Fruit fly (Drosophila melanogaster) whole organism, embryonic: ENCODE results near the gene GatB.

ENCODE experiments used
- Atf6 ChIP-seq: fragments of 200-800 bp; sonication (Bioruptor generic); IDR thresholded peaks from 2 replicates; pipeline ENCODE4 v1.3.6; 2022; ENCODE audit warnings: missing biosample characterization, missing genetic modification characterization
- B-H1 ChIP-seq: fragments of 200-800 bp; sonication (Bioruptor generic); IDR thresholded peaks from 3 replicates; pipeline ENCODE4 v1.3.6; 2022; ENCODE audit warnings: missing biosample characterization, missing genetic modification characterization
- B-H2 ChIP-seq: fragments of 200-800 bp; sonication (Bioruptor generic); optimal IDR thresholded peaks from 2 replicates; lab custom pipeline; 2018; ENCODE audit warnings: missing biosample characterization, mild to moderate bottlenecking, missing genetic modification characterization
- CG10979 ChIP-seq: fragments of 200-800 bp; sonication (Bioruptor generic); optimal IDR thresholded peaks from 2 replicates; lab custom pipeline; 2018; ENCODE audit warnings: missing biosample characterization, mild to moderate bottlenecking, missing genetic modification characterization, moderate library complexity
- CG11085 ChIP-seq: fragments of 200-800 bp; sonication (Bioruptor generic); IDR thresholded peaks from 2 replicates; pipeline ENCODE4 v1.3.6; 2022; ENCODE audit warnings: missing biosample characterization, missing genetic modification characterization
- CG15269 ChIP-seq: fragments of 200-800 bp; sonication (Bioruptor generic); optimal IDR thresholded peaks from 2 replicates; lab custom pipeline; 2018; ENCODE audit warnings: missing biosample characterization, mild to moderate bottlenecking, missing genetic modification characterization, moderate library complexity
- CG17359 ChIP-seq: fragments of 200-800 bp; sonication (Bioruptor generic); optimal IDR thresholded peaks from 3 replicates; lab custom pipeline; 2018; ENCODE audit warnings: missing biosample characterization, mild to moderate bottlenecking, missing genetic modification characterization, moderate library complexity
- CG17385 ChIP-seq: fragments of 200-800 bp; sonication (Bioruptor generic); optimal IDR thresholded peaks from 3 replicates; lab custom pipeline; 2018; ENCODE audit warnings: missing biosample characterization, mild to moderate bottlenecking, missing genetic modification characterization
- CG17802 ChIP-seq: fragments of 200-800 bp; sonication (Bioruptor generic); optimal IDR thresholded peaks from 2 replicates; lab custom pipeline; 2018; ENCODE audit warnings: missing biosample characterization, mild to moderate bottlenecking, missing genetic modification characterization, moderate library complexity
- CG18476 ChIP-seq: fragments of 200-800 bp; sonication (Bioruptor generic); optimal IDR thresholded peaks from 2 replicates; lab custom pipeline; 2016; ENCODE audit warnings: missing biosample characterization, mild to moderate bottlenecking, missing genetic modification characterization
- CG3407 ChIP-seq: fragments of 200-800 bp; sonication (Bioruptor generic); optimal IDR thresholded peaks from 2 replicates; lab custom pipeline; 2018; ENCODE audit warnings: missing biosample characterization, mild to moderate bottlenecking, missing genetic modification characterization
- CG34422 ChIP-seq: fragments of 200-800 bp; sonication (Bioruptor generic); IDR thresholded peaks from 3 replicates; pipeline ENCODE4 v1.3.6; 2022; ENCODE audit warnings: missing biosample characterization, missing genetic modification characterization
- CG3995 ChIP-seq: fragments of 200-800 bp; sonication (Bioruptor generic); optimal IDR thresholded peaks from 3 replicates; lab custom pipeline; 2016; ENCODE audit warnings: missing biosample characterization, missing genetic modification characterization
- CG7357 ChIP-seq: fragments of 200-800 bp; sonication (Bioruptor generic); IDR thresholded peaks from 3 replicates; pipeline ENCODE4 v1.3.6; 2022; ENCODE audit warnings: missing biosample characterization, missing genetic modification characterization
- CG7786 ChIP-seq: fragments of 200-800 bp; sonication (Bioruptor generic); optimal IDR thresholded peaks from 2 replicates; lab custom pipeline; 2016; ENCODE audit warnings: missing biosample characterization, missing genetic modification characterization
- CG7928 ChIP-seq: fragments of 200-800 bp; sonication (Bioruptor generic); optimal IDR thresholded peaks from 2 replicates; lab custom pipeline; 2017; ENCODE audit warnings: missing biosample characterization, mild to moderate bottlenecking, missing genetic modification characterization
- CG9609 ChIP-seq: fragments of 200-800 bp; sonication (Bioruptor generic); optimal IDR thresholded peaks from 3 replicates; lab custom pipeline; 2016; ENCODE audit warnings: missing biosample characterization, missing genetic modification characterization
- Dip2 ChIP-seq: fragments of 200-800 bp; sonication (Bioruptor generic); IDR thresholded peaks from 2 replicates; pipeline ENCODE4 v1.3.6; 2022; ENCODE audit warnings: missing biosample characterization, missing genetic modification characterization
- Dll ChIP-seq: fragments of 200-800 bp; sonication (Bioruptor generic); IDR thresholded peaks from 4 replicates; pipeline ENCODE4 v1.3.6; 2022; ENCODE audit warnings: missing biosample characterization, missing genetic modification characterization; ENCODE audit not compliant: partially characterized antibody
- Ets65A ChIP-seq: fragments of 200-800 bp; sonication (Bioruptor generic); peaks from one replicate; lab custom pipeline; 2016; ENCODE audit warnings: missing biosample characterization, missing genetic modification characterization
- Fer1 ChIP-seq: fragments of 200-800 bp; sonication (Bioruptor generic); optimal IDR thresholded peaks from 2 replicates; lab custom pipeline; 2017; ENCODE audit warnings: missing biosample characterization, mild to moderate bottlenecking, missing genetic modification characterization
- Hmx ChIP-seq: fragments of 200-800 bp; sonication (Bioruptor generic); optimal IDR thresholded peaks from 2 replicates; lab custom pipeline; 2016; ENCODE audit warnings: missing biosample characterization, missing genetic modification characterization
- Med ChIP-seq: fragments of 200-800 bp; sonication (Bioruptor generic); peaks from one replicate; lab custom pipeline; 2016; ENCODE audit warnings: missing biosample characterization, missing genetic modification characterization, mild to moderate bottlenecking, inconsistent platforms, moderate library complexity
- Mrtf ChIP-seq: fragments of 200-800 bp; sonication (Bioruptor generic); IDR thresholded peaks from 3 replicates; pipeline ENCODE4 v1.3.6; 2022; ENCODE audit warnings: missing biosample characterization, missing genetic modification characterization
- Pdp1 ChIP-seq, 2 experiments: fragments of 200-800 bp; sonication (Bioruptor generic); optimal IDR thresholded peaks; 3 replicates each; lab custom pipeline; 2016; ENCODE audit warnings: missing biosample characterization in 2 of 2, missing genetic modification characterization in 2 of 2, mild to moderate bottlenecking in 1 of 2, moderate library complexity in 1 of 2
- ash1 ChIP-seq: fragments of 200-800 bp; sonication (Bioruptor generic); optimal IDR thresholded peaks from 2 replicates; lab custom pipeline; 2018; ENCODE audit warnings: missing biosample characterization, mild to moderate bottlenecking, missing genetic modification characterization
- br ChIP-seq: fragments of >200 bp; optimal IDR thresholded peaks from 2 replicates; lab custom pipeline; 2017
- btn ChIP-seq: fragments of 200-800 bp; sonication (Bioruptor generic); optimal IDR thresholded peaks from 2 replicates; lab custom pipeline; 2016; ENCODE audit warnings: missing biosample characterization, missing genetic modification characterization
- chif ChIP-seq, 2 experiments: fragments of 200-800 bp; sonication (Bioruptor generic); optimal IDR thresholded peaks; 3 replicates each; lab custom pipeline; 2016; ENCODE audit warnings: missing biosample characterization in 2 of 2, missing genetic modification characterization in 2 of 2
- ci ChIP-seq: fragments of 200-800 bp; sonication (Bioruptor generic); IDR thresholded peaks from 3 replicates; pipeline ENCODE4 v1.3.6; 2022; ENCODE audit warnings: missing biosample characterization, missing genetic modification characterization
- corto ChIP-seq: fragments of 200-800 bp; sonication (Bioruptor generic); optimal IDR thresholded peaks from 2 replicates; lab custom pipeline; 2016; ENCODE audit warnings: missing biosample characterization, mild to moderate bottlenecking, missing genetic modification characterization, moderate library complexity
- cwo ChIP-seq: fragments of 200-800 bp; sonication (Bioruptor generic); optimal IDR thresholded peaks from 3 replicates; lab custom pipeline; 2017; ENCODE audit warnings: missing biosample characterization, missing genetic modification characterization, mild to moderate bottlenecking, moderate library complexity, missing genetic modification reagents
- da ChIP-seq: fragments of 200-800 bp; sonication (Bioruptor generic); optimal IDR thresholded peaks from 2 replicates; lab custom pipeline; 2016; ENCODE audit warnings: missing biosample characterization, missing genetic modification characterization
- emc ChIP-seq: fragments of 200-800 bp; sonication (Bioruptor generic); optimal IDR thresholded peaks from 2 replicates; lab custom pipeline; 2016; ENCODE audit warnings: missing biosample characterization, missing genetic modification characterization
- en ChIP-seq: fragments of 200-800 bp; sonication (Bioruptor generic); optimal IDR thresholded peaks from 2 replicates; lab custom pipeline; 2016; ENCODE audit warnings: missing biosample characterization, missing genetic modification characterization
- eyg ChIP-seq: fragments of 200-800 bp; sonication (Bioruptor generic); optimal IDR thresholded peaks from 3 replicates; lab custom pipeline; 2016; ENCODE audit warnings: missing biosample characterization, missing genetic modification characterization
- fd102C ChIP-seq: fragments of 200-800 bp; sonication (Bioruptor generic); optimal IDR thresholded peaks from 2 replicates; lab custom pipeline; 2018; ENCODE audit warnings: missing biosample characterization, mild to moderate bottlenecking, missing genetic modification characterization, moderate library complexity
- gfzf ChIP-seq: fragments of 200-800 bp; sonication (Bioruptor generic); optimal IDR thresholded peaks from 2 replicates; lab custom pipeline; 2016; ENCODE audit warnings: missing biosample characterization, mild to moderate bottlenecking, missing genetic modification characterization, moderate library complexity
- hbn ChIP-seq: fragments of 200-800 bp; sonication (Bioruptor generic); IDR thresholded peaks from 2 replicates; pipeline ENCODE4 v1.3.6; 2022; ENCODE audit warnings: missing biosample characterization, missing genetic modification characterization; ENCODE audit not compliant: partially characterized antibody
- her ChIP-seq: fragments of 200-800 bp; sonication (Bioruptor generic); optimal IDR thresholded peaks from 2 replicates; lab custom pipeline; 2016; ENCODE audit warnings: missing biosample characterization, missing genetic modification characterization
- insv ChIP-seq, 2 experiments: fragments of 200-800 bp; sonication (Bioruptor generic); optimal IDR thresholded peaks; 3 replicates each; lab custom pipeline; 2016 to 2018; ENCODE audit warnings: missing biosample characterization in 2 of 2, missing genetic modification characterization in 2 of 2
- kay ChIP-seq: fragments of 200-800 bp; sonication (Bioruptor generic); optimal IDR thresholded peaks from 2 replicates; lab custom pipeline; 2016; ENCODE audit warnings: missing biosample characterization, missing genetic modification characterization
- lbe ChIP-seq: fragments of 200-800 bp; sonication (Bioruptor generic); optimal IDR thresholded peaks from 2 replicates; lab custom pipeline; 2016; ENCODE audit warnings: missing biosample characterization, mild to moderate bottlenecking, missing genetic modification characterization
- lmd ChIP-seq: fragments of 200-800 bp; sonication (Bioruptor generic); IDR thresholded peaks from 2 replicates; pipeline ENCODE4 v1.3.6; 2022; ENCODE audit warnings: missing biosample characterization, missing genetic modification characterization
- mam ChIP-seq: fragments of 200-800 bp; sonication (Bioruptor generic); optimal IDR thresholded peaks from 3 replicates; lab custom pipeline; 2016; ENCODE audit warnings: missing biosample characterization, missing genetic modification characterization
- nau ChIP-seq: fragments of 200-800 bp; sonication (Bioruptor generic); optimal IDR thresholded peaks from 3 replicates; lab custom pipeline; 2017; ENCODE audit warnings: missing biosample characterization, mild to moderate bottlenecking, missing genetic modification characterization, missing genetic modification reagents
- onecut ChIP-seq: fragments of 200-800 bp; sonication (Bioruptor generic); IDR thresholded peaks from 2 replicates; pipeline ENCODE4 v1.3.6; 2022; ENCODE audit warnings: missing biosample characterization, missing genetic modification characterization
- ro ChIP-seq: fragments of 200-800 bp; sonication (Bioruptor generic); IDR thresholded peaks from 2 replicates; pipeline ENCODE4 v1.3.6; 2022; ENCODE audit warnings: missing biosample characterization, missing genetic modification characterization
- row ChIP-seq: fragments of 200-800 bp; sonication (Bioruptor generic); IDR thresholded peaks from 3 replicates; pipeline ENCODE4 v1.3.6; 2022; ENCODE audit warnings: missing biosample characterization, missing genetic modification characterization
- sr ChIP-seq: fragments of 200-800 bp; sonication (Bioruptor generic); IDR thresholded peaks from 3 replicates; pipeline ENCODE4 v1.3.6; 2022; ENCODE audit warnings: missing biosample characterization, missing genetic modification characterization
- trh ChIP-seq: fragments of 200-800 bp; sonication (Bioruptor generic); optimal IDR thresholded peaks from 2 replicates; lab custom pipeline; 2016; ENCODE audit warnings: missing biosample characterization, missing genetic modification characterization
- tx ChIP-seq: fragments of 200-800 bp; sonication (Bioruptor generic); optimal IDR thresholded peaks from 2 replicates; lab custom pipeline; 2016; ENCODE audit warnings: missing biosample characterization, missing genetic modification characterization
- vvl ChIP-seq: fragments of 200-800 bp; sonication (Bioruptor generic); IDR thresholded peaks from 2 replicates; pipeline ENCODE4 v1.3.6; 2022; ENCODE audit warnings: missing biosample characterization, missing genetic modification characterization

Gene GatB

DNA sequence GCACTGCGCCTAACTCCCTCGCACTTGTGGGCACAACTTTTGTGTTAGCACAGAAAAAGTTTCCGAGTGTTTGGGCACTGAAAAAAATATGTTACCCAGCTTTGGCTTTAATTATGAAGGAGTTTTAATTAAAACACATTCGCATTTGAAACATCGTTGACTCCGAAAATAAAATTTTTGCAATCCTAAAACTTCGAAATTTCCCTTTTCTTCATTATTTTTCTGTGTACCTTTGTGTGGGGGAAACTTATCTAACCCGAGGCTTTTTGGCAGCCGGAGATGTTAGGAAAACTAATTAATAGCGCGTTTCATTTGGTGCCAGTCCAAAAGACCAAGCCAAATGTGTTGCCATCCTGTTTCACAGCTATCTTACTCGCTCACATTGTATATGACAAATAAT is 38.4 kb downstream of the GatB start (continued):
- no peak for TF ChIP-seq B-H1 (GFP tag; lab: Robert Waterston, UW)
- TF ChIP-seq gfzf = no peak
- no peak for TF ChIP-seq CG3407 (GFP tag; lab: Kevin White, UChicago)
- no peak for TF ChIP-seq onecut (GFP tag; lab: Robert Waterston, UW)
- TF ChIP-seq row (GFP tag; lab: Robert Waterston, UW) = peak; percentile 59; the same call in 2 of the 3 replicates
- no peak for TF ChIP-seq Dip2 (GFP tag; lab: Robert Waterston, UW)
- no peak for TF ChIP-seq corto (GFP tag; lab: Kevin White, UChicago)
- TF ChIP-seq CG15269 (tag; lab: Kevin White, UChicago) = peak; percentile 17
- no peak for TF ChIP-seq ash1 (GFP tag; lab: Kevin White, UChicago)
- TF ChIP-seq ci = no peak
- TF ChIP-seq CG10979 = no peak
- peak; percentile 14 for TF ChIP-seq cwo (GFP tag; lab: Kevin White, UChicago)
- TF ChIP-seq CG17359 (tag; lab: Kevin White, UChicago) = peak; percentile 7
- no peak for TF ChIP-seq lbe (GFP tag; lab: Kevin White, UChicago)
- no peak for TF ChIP-seq CG11085 (GFP tag; lab: Robert Waterston, UW)
- no peak for TF ChIP-seq emc (GFP tag; lab: Kevin White, UChicago)
- no peak for TF ChIP-seq btn (GFP tag; lab: Kevin White, UChicago)
- TF ChIP-seq CG9609 = no peak
- no peak for TF ChIP-seq hbn
- TF ChIP-seq Med = peak; percentile 81
- no peak for TF ChIP-seq fd102C
- no peak; the same call in 1 of the 2 replicates for TF ChIP-seq vvl (GFP tag; lab: Robert Waterston, UW)
- no peak for TF ChIP-seq insv (GFP tag; optimal IDR thresholded peaks at IDR 0.05; lab: Kevin White, UChicago)
- TF ChIP-seq Atf6 (GFP tag; lab: Robert Waterston, UW) = 0 out of 2 replicates have a peak, but pooled peaks have one; percentile 18
- no peak for TF ChIP-seq nau (GFP tag; lab: Kevin White, UChicago)
- no peak for TF ChIP-seq CG34422 (GFP tag; lab: Robert Waterston, UW)
- TF ChIP-seq da (GFP tag; lab: Kevin White, UChicago) = no peak
- TF ChIP-seq ro (GFP tag; lab: Robert Waterston, UW) = no peak
- TF ChIP-seq B-H2 (GFP tag; lab: Kevin White, UChicago) = no peak
- no peak for TF ChIP-seq en (GFP tag; lab: Kevin White, UChicago)
- TF ChIP-seq CG3995 (GFP tag; lab: Kevin White, UChicago) = no peak
- no peak for TF ChIP-seq CG7786 (GFP tag; lab: Kevin White, UChicago)
- no peak for TF ChIP-seq CG7357 (GFP tag; lab: Robert Waterston, UW)
- TF ChIP-seq eyg = no peak
- no peak for TF ChIP-seq CG17802 (tag; lab: Kevin White, UChicago)
- no peak for TF ChIP-seq Hmx
- TF ChIP-seq Fer1 (GFP tag; lab: Kevin White, UChicago) = peak; percentile 25
- TF ChIP-seq Pdp1 (GFP tag; optimal IDR thresholded peaks at IDR 0.05; lab: Kevin White, UChicago) = peak in 1 of 2 experiments; percentile 2
- TF ChIP-seq chif (GFP tag; optimal IDR thresholded peaks at IDR 0.05; lab: Kevin White, UChicago) = no peak
- no peak for TF ChIP-seq her
- TF ChIP-seq CG17385 = peak; percentile 14
- TF ChIP-seq kay (GFP tag; lab: Kevin White, UChicago) = no peak
- no peak for TF ChIP-seq sr (GFP tag; lab: Robert Waterston, UW)
- no peak for TF ChIP-seq tx (GFP tag; lab: Kevin White, UChicago)
- TF ChIP-seq trh = no peak
- no peak for TF ChIP-seq CG7928 (GFP tag; lab: Kevin White, UChicago)
- no peak for TF ChIP-seq br (lab: Kevin White, UChicago)
- TF ChIP-seq mam = peak; percentile 0
- TF ChIP-seq Mrtf (GFP tag; lab: Robert Waterston, UW) = 0 out of 3 replicates have a peak, but pooled peaks have one; percentile 34
- no peak for TF ChIP-seq CG18476 (GFP tag; lab: Kevin White, UChicago)
- TF ChIP-seq Dll (GFP tag; lab: Robert Waterston, UW) = no peak
- TF ChIP-seq Ets65A (GFP tag; lab: Kevin White, UChicago) = peak; percentile 72
- no peak for TF ChIP-seq lmd
